Worm (Caenorhabditis elegans) whole organism, L1 larva: Measurements from ENCODE around the gene gas-1.

Experiments used
- Y116A8C.19 ChIP-seq: sonication (generic microtip); optimal IDR thresholded peaks from 2 replicates; lab custom pipeline; 2016; ENCODE audit warnings: missing compliant biosample characterization, missing genetic modification characterization, borderline replicate concordance
- blmp-1 ChIP-seq: fragments of 150-350 bp; optimal IDR thresholded peaks from 2 replicates; lab custom pipeline; 2014; ENCODE audit warnings: missing biosample characterization, missing genetic modification characterization
- dpl-1 ChIP-seq, 3 experiments: fragments of 150-350 bp in 2 of 3; sonication (generic microtip) in 1 of 3; optimal IDR thresholded peaks; 2 replicates each; lab custom pipeline; 2014 to 2017; ENCODE audit warnings: missing biosample characterization in 3 of 3, missing genetic modification characterization in 3 of 3, missing genetic modification reagents in 3 of 3
- egl-27 ChIP-seq, 2 experiments: fragments of 150-350 bp in 1 of 2; sonication (generic microtip); optimal IDR thresholded peaks; 3 replicates each; lab custom pipeline; 2017 to 2018; ENCODE audit warnings: missing biosample characterization in 2 of 2, missing genetic modification characterization in 2 of 2, missing genetic modification reagents in 2 of 2
- fkh-10 ChIP-seq: sonication (generic microtip); optimal IDR thresholded peaks from 2 replicates; lab custom pipeline; 2017; ENCODE audit warnings: missing biosample characterization, missing genetic modification reagents, missing genetic modification characterization
- fos-1 ChIP-seq: fragments of 150-350 bp; optimal IDR thresholded peaks from 2 replicates; lab custom pipeline; 2014; ENCODE audit warnings: missing biosample characterization, missing genetic modification characterization
- jun-1 ChIP-seq: fragments of 150-350 bp; optimal IDR thresholded peaks from 2 replicates; lab custom pipeline; 2014; ENCODE audit warnings: missing biosample characterization, missing genetic modification reagents, missing genetic modification characterization
- mdl-1 ChIP-seq, 2 experiments: fragments of 150-350 bp; optimal IDR thresholded peaks; 2 replicates each; lab custom pipeline; 2014 to 2017; ENCODE audit warnings: missing biosample characterization in 2 of 2, missing genetic modification characterization in 2 of 2, inconsistent platforms in 1 of 2
- nhr-77 ChIP-seq: fragments of 150-350 bp; optimal IDR thresholded peaks from 2 replicates; lab custom pipeline; 2014; ENCODE audit warnings: missing biosample characterization, missing genetic modification characterization
- pag-3 ChIP-seq: sonication (generic microtip); optimal IDR thresholded peaks from 2 replicates; lab custom pipeline; 2017; ENCODE audit warnings: missing genetic modification characterization, mild to moderate bottlenecking, missing compliant biosample characterization, antibody characterized with exemption, borderline replicate concordance; ENCODE audit not compliant: insufficient read depth
- pqm-1 ChIP-seq: sonication (generic microtip); optimal IDR thresholded peaks from 3 replicates; lab custom pipeline; 2017; ENCODE audit warnings: missing biosample characterization, missing genetic modification characterization
- skn-1 ChIP-seq: fragments of 150-350 bp; optimal IDR thresholded peaks from 2 replicates; lab custom pipeline; 2014; ENCODE audit warnings: missing biosample characterization, missing genetic modification characterization
- tbx-2 ChIP-seq: sonication (generic microtip); optimal IDR thresholded peaks from 2 replicates; lab custom pipeline; 2016; ENCODE audit warnings: missing genetic modification characterization, missing compliant biosample characterization
- ztf-11 ChIP-seq, 2 experiments: sonication (generic microtip); optimal IDR thresholded peaks; 2 replicates each; lab custom pipeline; 2016 to 2017; ENCODE audit warnings: missing genetic modification characterization in 2 of 2, missing biosample characterization in 1 of 2, missing compliant biosample characterization in 1 of 2

DNA sequence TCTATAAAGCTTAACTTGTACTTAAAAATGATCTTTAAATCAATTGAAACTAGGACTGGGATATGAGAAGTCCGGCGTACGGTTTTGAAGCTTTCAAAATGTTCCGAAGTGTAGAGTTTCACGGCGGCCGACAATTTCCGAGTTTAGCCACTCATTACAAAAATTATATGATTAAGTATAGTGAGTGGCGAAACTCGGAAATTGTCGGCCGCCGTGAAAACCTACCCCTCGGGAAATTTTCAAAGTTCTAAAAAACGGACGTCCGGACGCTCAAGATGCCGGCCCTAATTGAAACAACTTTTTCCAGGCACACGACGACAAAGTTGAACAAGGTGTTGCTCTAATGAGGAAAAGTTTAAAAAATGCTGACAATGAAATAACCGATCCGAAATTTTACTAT is 5.1 kb downstream of the gas-1 start:
- no peak for TF ChIP-seq egl-27 (tag; optimal IDR thresholded peaks at IDR 0.05; lab: Kevin White, UChicago)
- no peak for TF ChIP-seq skn-1 (tag; lab: Kevin White, UChicago)
- no peak for TF ChIP-seq pqm-1 (tag; lab: Kevin White, UChicago)
- no peak for TF ChIP-seq ztf-11 (tag; optimal IDR thresholded peaks at IDR 0.05; lab: Kevin White, UChicago)
- no peak for TF ChIP-seq fos-1 (tag; lab: Kevin White, UChicago)
- TF ChIP-seq jun-1 (tag; lab: Kevin White, UChicago), result no peak
- TF ChIP-seq dpl-1 (GFP tag; optimal IDR thresholded peaks at IDR 0.05; lab: Kevin White, UChicago), result no peak
- TF ChIP-seq tbx-2 (tag; lab: Kevin White, UChicago), result no peak
- TF ChIP-seq blmp-1 (tag; lab: Kevin White, UChicago), result no peak
- TF ChIP-seq mdl-1 (tag; optimal IDR thresholded peaks at IDR 0.05; lab: Kevin White, UChicago), result no peak
- no peak for TF ChIP-seq nhr-77 (tag; lab: Kevin White, UChicago)
- TF ChIP-seq pag-3 (tag; lab: Kevin White, UChicago), result no peak
- no peak for TF ChIP-seq Y116A8C.19
- no peak for TF ChIP-seq fkh-10
